Worm (Caenorhabditis elegans) whole organism, young adult: Measurements from ENCODE around the gene trxr-1.

Source experiments
- B0019.2 ChIP-seq: fragments of 200-800 bp; sonication (Bioruptor generic); conservative IDR thresholded peaks from 2 replicates; pipeline ENCODE4 v1.3.6; 2022; ENCODE audit warnings: missing genetic modification reagents, missing genetic modification characterization, missing compliant biosample characterization
- B0261.1 ChIP-seq: sonication (generic microtip); optimal IDR thresholded peaks from 2 replicates; lab custom pipeline; 2016; ENCODE audit warnings: mild to moderate bottlenecking, missing genetic modification characterization, moderate library complexity, missing compliant biosample characterization
- B0336.3 ChIP-seq: fragments of 200-800 bp; sonication (Bioruptor generic); IDR thresholded peaks from 2 replicates; pipeline ENCODE4 v1.3.6; 2022; ENCODE audit warnings: missing genetic modification characterization, missing compliant biosample characterization
- C06A6.2 ChIP-seq: fragments of 200-800 bp; sonication (Bioruptor generic); conservative IDR thresholded peaks from 2 replicates; pipeline ENCODE4 v1.3.6; 2022; ENCODE audit warnings: missing genetic modification characterization, missing compliant biosample characterization
- D2030.7 ChIP-seq: fragments of 200-800 bp; sonication (Bioruptor generic); IDR thresholded peaks from 2 replicates; pipeline ENCODE4 v1.3.6; 2022; ENCODE audit warnings: missing genetic modification reagents, missing genetic modification characterization, missing compliant biosample characterization
- F39B2.1 ChIP-seq: fragments of 200-800 bp; sonication (Bioruptor generic); IDR thresholded peaks from 2 replicates; pipeline ENCODE4 v1.3.6; 2022; ENCODE audit warnings: missing genetic modification reagents, missing genetic modification characterization, missing compliant biosample characterization
- F52B5.7 ChIP-seq: sonication (generic microtip); optimal IDR thresholded peaks from 2 replicates; lab custom pipeline; 2016; ENCODE audit warnings: mild to moderate bottlenecking, missing genetic modification characterization, missing compliant biosample characterization
- K11D2.4 ChIP-seq: fragments of 200-800 bp; sonication (Bioruptor generic); IDR thresholded peaks from 2 replicates; pipeline ENCODE4 v1.3.6; 2022; ENCODE audit warnings: missing genetic modification reagents, missing genetic modification characterization, missing compliant biosample characterization
- T26A5.8 ChIP-seq: sonication (generic microtip); optimal IDR thresholded peaks from 2 replicates; lab custom pipeline; 2016; ENCODE audit warnings: missing genetic modification characterization, missing compliant biosample characterization
- Y56A3A.18 ChIP-seq: fragments of 200-800 bp; sonication (Bioruptor generic); IDR thresholded peaks from 2 replicates; pipeline ENCODE4 v1.3.6; 2022; ENCODE audit warnings: missing genetic modification reagents, missing genetic modification characterization, missing compliant biosample characterization
- Y79H2A.3 ChIP-seq: fragments of 200-800 bp; sonication (Bioruptor generic); conservative IDR thresholded peaks from 2 replicates; pipeline ENCODE4 v1.3.6; 2022; ENCODE audit warnings: missing genetic modification reagents, missing genetic modification characterization, missing compliant biosample characterization
- ZK185.1 ChIP-seq: sonication (generic microtip); optimal IDR thresholded peaks from 2 replicates; lab custom pipeline; 2016; ENCODE audit warnings: mild to moderate bottlenecking, missing genetic modification characterization, missing compliant biosample characterization; ENCODE audit not compliant: poor library complexity, severe bottlenecking
- atf-7 ChIP-seq: sonication (generic microtip); optimal IDR thresholded peaks from 2 replicates; lab custom pipeline; 2017; ENCODE audit warnings: mild to moderate bottlenecking, missing genetic modification characterization, missing compliant biosample characterization
- athp-1 ChIP-seq: sonication (generic microtip); optimal IDR thresholded peaks from 2 replicates; lab custom pipeline; 2017; ENCODE audit warnings: mild to moderate bottlenecking, missing genetic modification characterization, missing compliant biosample characterization
- attf-5 ChIP-seq: fragments of 200-800 bp; sonication (Bioruptor generic); optimal IDR thresholded peaks from 2 replicates; lab custom pipeline; 2018; ENCODE audit warnings: mild to moderate bottlenecking, missing genetic modification characterization, missing compliant biosample characterization
- attf-6 ChIP-seq: fragments of 200-800 bp; sonication (Bioruptor generic); IDR thresholded peaks from 2 replicates; pipeline ENCODE4 v1.3.6; 2022; ENCODE audit warnings: missing genetic modification reagents, missing genetic modification characterization, missing compliant biosample characterization
- bed-2 ChIP-seq: fragments of 200-800 bp; sonication (Bioruptor generic); IDR thresholded peaks from 2 replicates; pipeline ENCODE4 v1.3.6; 2022; ENCODE audit warnings: missing genetic modification reagents, missing genetic modification characterization, missing compliant biosample characterization
- cebp-1 ChIP-seq, 2 experiments: fragments of 200-800 bp in 1 of 2; sonication (Bioruptor generic) in 1 of 2; sonication (generic microtip) in 1 of 2; IDR thresholded peaks in 1 of 2; optimal IDR thresholded peaks in 1 of 2; 2 replicates each; pipeline versions ENCODE4 v1.3.6 to Lab custom; 2017 to 2022; ENCODE audit warnings: missing compliant biosample characterization in 2 of 2, missing genetic modification characterization in 2 of 2, mild to moderate bottlenecking in 1 of 2, missing genetic modification reagents in 1 of 2, moderate library complexity in 1 of 2
- ceh-79 ChIP-seq: sonication (generic microtip); optimal IDR thresholded peaks from 2 replicates; lab custom pipeline; 2017; ENCODE audit warnings: mild to moderate bottlenecking, missing genetic modification characterization, missing compliant biosample characterization
- chd-7 ChIP-seq: sonication (generic microtip); optimal IDR thresholded peaks from 2 replicates; lab custom pipeline; 2016; ENCODE audit warnings: mild to moderate bottlenecking, missing genetic modification characterization, moderate library complexity, missing compliant biosample characterization
- die-1 ChIP-seq: sonication (generic microtip); optimal IDR thresholded peaks from 2 replicates; lab custom pipeline; 2016; ENCODE audit warnings: missing genotype, mild to moderate bottlenecking, missing genetic modification characterization, missing compliant biosample characterization
- egl-44 ChIP-seq: fragments of 200-800 bp; sonication (Bioruptor generic); IDR thresholded peaks from 2 replicates; pipeline ENCODE4 v1.3.6; 2022; ENCODE audit warnings: missing genetic modification reagents, missing genetic modification characterization, missing compliant biosample characterization
- fkh-3 ChIP-seq: sonication (generic microtip); optimal IDR thresholded peaks from 2 replicates; lab custom pipeline; 2016; ENCODE audit warnings: mild to moderate bottlenecking, missing genetic modification characterization, missing compliant biosample characterization
- gei-17 ChIP-seq: fragments of 200-800 bp; sonication (Bioruptor generic); optimal IDR thresholded peaks from 2 replicates; lab custom pipeline; 2018; ENCODE audit warnings: mild to moderate bottlenecking, missing genetic modification characterization, missing compliant biosample characterization
- him-1 ChIP-seq: sonication (generic microtip); optimal IDR thresholded peaks from 2 replicates; lab custom pipeline; 2016; ENCODE audit warnings: missing genotype, missing genetic modification reagents, missing genetic modification characterization, missing compliant biosample characterization
- hmg-20 ChIP-seq: fragments of 200-800 bp; sonication (Bioruptor generic); IDR thresholded peaks from 2 replicates; pipeline ENCODE4 v1.3.6; 2022; ENCODE audit warnings: missing genetic modification reagents, missing genetic modification characterization, missing compliant biosample characterization
- lag-1 ChIP-seq: fragments of 200-800 bp; sonication (Bioruptor generic); IDR thresholded peaks from 2 replicates; pipeline ENCODE4 v1.3.6; 2022; ENCODE audit warnings: missing genetic modification reagents, missing genetic modification characterization, missing compliant biosample characterization
- let-526 ChIP-seq: fragments of 200-800 bp; sonication (Bioruptor generic); IDR thresholded peaks from 2 replicates; pipeline ENCODE4 v1.3.6; 2022; ENCODE audit warnings: missing genetic modification reagents, missing genetic modification characterization, missing compliant biosample characterization
- let-607 ChIP-seq, 2 experiments: fragments of 200-800 bp in 1 of 2; sonication (Bioruptor generic) in 1 of 2; sonication (generic microtip) in 1 of 2; optimal IDR thresholded peaks; 2 replicates each; lab custom pipeline; 2016 to 2018; ENCODE audit warnings: mild to moderate bottlenecking in 2 of 2, missing compliant biosample characterization in 2 of 2, missing genetic modification characterization in 2 of 2, moderate library complexity in 2 of 2, missing genotype in 1 of 2
- lin-40 ChIP-seq: sonication (generic microtip); optimal IDR thresholded peaks from 2 replicates; lab custom pipeline; 2016; ENCODE audit warnings: missing genetic modification characterization, mild to moderate bottlenecking, missing compliant biosample characterization, missing genotype, missing genetic modification reagents
- lin-54 ChIP-seq: fragments of 200-800 bp; sonication (Bioruptor generic); optimal IDR thresholded peaks from 2 replicates; lab custom pipeline; 2018; ENCODE audit warnings: mild to moderate bottlenecking, missing genetic modification characterization, missing compliant biosample characterization
- lir-1 ChIP-seq: fragments of 200-800 bp; sonication (Bioruptor generic); conservative IDR thresholded peaks from 2 replicates; pipeline ENCODE4 v1.3.6; 2022; ENCODE audit warnings: missing genetic modification reagents, missing genetic modification characterization, missing compliant biosample characterization
- lsy-27 ChIP-seq: sonication (generic microtip); optimal IDR thresholded peaks from 2 replicates; lab custom pipeline; 2017; ENCODE audit warnings: missing genetic modification characterization, mild to moderate bottlenecking, missing compliant biosample characterization, antibody characterized with exemption, missing genotype, borderline replicate concordance; ENCODE audit not compliant: insufficient read depth
- madf-8 ChIP-seq: fragments of 200-800 bp; sonication (Bioruptor generic); conservative IDR thresholded peaks from 2 replicates; pipeline ENCODE4 v1.3.6; 2022; ENCODE audit warnings: missing genetic modification reagents, missing genetic modification characterization, missing compliant biosample characterization
- mes-4 ChIP-seq: sonication (generic microtip); optimal IDR thresholded peaks from 2 replicates; lab custom pipeline; 2016; ENCODE audit warnings: missing genotype, missing genetic modification characterization, missing compliant biosample characterization
- nfyb-1 ChIP-seq: fragments of 200-800 bp; sonication (Bioruptor generic); IDR thresholded peaks from 2 replicates; pipeline ENCODE4 v1.3.6; 2022; ENCODE audit warnings: missing genetic modification reagents, missing genetic modification characterization, missing compliant biosample characterization
- nhr-179 ChIP-seq: sonication (generic microtip); optimal IDR thresholded peaks from 2 replicates; lab custom pipeline; 2016; ENCODE audit warnings: mild to moderate bottlenecking, missing genetic modification characterization, missing compliant biosample characterization
- pha-4 ChIP-seq: fragments of 150-350 bp; sonication (generic microtip); optimal IDR thresholded peaks from 2 replicates; lab custom pipeline; 2014; ENCODE audit warnings: missing biosample characterization, missing genetic modification reagents, missing genetic modification characterization
- rec-8 ChIP-seq, 2 experiments: sonication (generic microtip); optimal IDR thresholded peaks; 2 replicates each; lab custom pipeline; 2016; ENCODE audit warnings: mild to moderate bottlenecking in 2 of 2, missing genetic modification characterization in 2 of 2, missing genetic modification reagents in 2 of 2, missing genotype in 2 of 2, missing biosample characterization in 1 of 2, missing compliant biosample characterization in 1 of 2, moderate library complexity in 1 of 2
- rpc-1 ChIP-seq, 2 experiments: fragments of 150-350 bp in 1 of 2; sonication (generic microtip) in 1 of 2; optimal IDR thresholded peaks; 2 replicates each; lab custom pipeline; 2014 to 2018; ENCODE audit warnings: missing biosample characterization in 1 of 2, missing genetic modification characterization in 1 of 2, missing genetic modification reagents in 1 of 2, missing genotype in 1 of 2
- sptf-2 ChIP-seq: fragments of 200-800 bp; sonication (Bioruptor generic); optimal IDR thresholded peaks from 2 replicates; lab custom pipeline; 2018; ENCODE audit warnings: mild to moderate bottlenecking, missing genetic modification characterization, missing compliant biosample characterization
- xnd-1 ChIP-seq: sonication (generic microtip); optimal IDR thresholded peaks from 2 replicates; lab custom pipeline; 2016; ENCODE audit warnings: missing genotype, missing genetic modification reagents, missing genetic modification characterization, missing compliant biosample characterization
- ztf-18 ChIP-seq: sonication (generic microtip); optimal IDR thresholded peaks from 2 replicates; lab custom pipeline; 2016; ENCODE audit warnings: missing genotype, mild to moderate bottlenecking, missing genetic modification characterization, missing compliant biosample characterization
- ztf-26 ChIP-seq: sonication (generic microtip); optimal IDR thresholded peaks from 2 replicates; lab custom pipeline; 2017; ENCODE audit warnings: missing genetic modification characterization, missing compliant biosample characterization
- ztf-28 ChIP-seq: fragments of 200-800 bp; sonication (Bioruptor generic); IDR thresholded peaks from 2 replicates; pipeline ENCODE4 v1.3.6; 2022; ENCODE audit warnings: missing genetic modification reagents, missing genetic modification characterization, missing compliant biosample characterization

The trxr-1 gene

ce11 chrIV:7048637-7049245, 37.0 kb downstream of the trxr-1 start (continued):
- TF ChIP-seq cebp-1 (GFP tag; IDR thresholded peaks at IDR 0.05; lab: Robert Waterston, UW) (no peak), cebp-1 (tag; optimal IDR thresholded peaks at IDR 0.05; lab: Kevin White, UChicago) (no peak), die-1 (tag; lab: Kevin White, UChicago) (no peak), lin-40 (peak; percentile 12), ztf-18 (tag; lab: Kevin White, UChicago) (no peak), rec-8 (tag; optimal IDR thresholded peaks at IDR 0.05; lab: Kevin White, UChicago) (no peak), attf-5 (GFP tag; lab: Kevin White, UChicago) (no peak), egl-44 (no peak), K11D2.4 (GFP tag; lab: Robert Waterston, UW) (no peak), rpc-1 (optimal IDR thresholded peaks at IDR 0.05; lab: Kevin White, UChicago) (no peak), rpc-1 (tag; optimal IDR thresholded peaks at IDR 0.05; lab: Kevin White, UChicago) (no peak), nhr-179 (tag; lab: Kevin White, UChicago) (no peak), let-607 (tag; optimal IDR thresholded peaks at IDR 0.05; lab: Kevin White, UChicago) (no peak), ZK185.1 (peak; percentile 17), xnd-1 (tag; lab: Kevin White, UChicago) (no peak), lir-1 (GFP tag; lab: Robert Waterston, UW) (no peak), pha-4 (tag; lab: Kevin White, UChicago) (peak; percentile 67), T26A5.8 (tag; lab: Kevin White, UChicago) (no peak), lag-1 (GFP tag; lab: Robert Waterston, UW) (no peak), fkh-3 (tag; lab: Kevin White, UChicago) (no peak), mes-4 (tag; lab: Kevin White, UChicago) (no peak)

ce11 chrIV:7049672-7050206, 38.0 kb downstream of the trxr-1 start, which contains the start of gene nhr-105:
Gene nhr-105, plus strand, starts transcription at chrIV:7050156.
- TF ChIP-seq lir-1 (GFP tag; lab: Robert Waterston, UW) (no peak), bed-2 (GFP tag; lab: Robert Waterston, UW) (no peak), atf-7 (peak; percentile 80), B0336.3 (GFP tag; lab: Robert Waterston, UW) (0 out of 2 replicates have a peak, but pooled peaks have one; percentile 24), F52B5.7 (no peak), nfyb-1 (GFP tag; lab: Robert Waterston, UW) (no peak), madf-8 (GFP tag; lab: Robert Waterston, UW) (no peak), ceh-79 (no peak), Y79H2A.3 (GFP tag; lab: Robert Waterston, UW) (no peak), B0019.2 (GFP tag; lab: Robert Waterston, UW) (no peak), F39B2.1 (no peak), sptf-2 (GFP tag; lab: Kevin White, UChicago) (no peak), athp-1 (no peak), attf-5 (GFP tag; lab: Kevin White, UChicago) (peak; percentile 56), ztf-28 (no peak), let-607 (tag; optimal IDR thresholded peaks at IDR 0.05; lab: Kevin White, UChicago) (no peak), Y56A3A.18 (GFP tag; lab: Robert Waterston, UW) (no peak), let-526 (no peak), pha-4 (tag; lab: Kevin White, UChicago) (no peak), attf-6 (GFP tag; lab: Robert Waterston, UW) (no peak), hmg-20 (GFP tag; lab: Robert Waterston, UW) (no peak), ZK185.1 (peak; percentile 10), him-1 (tag; lab: Kevin White, UChicago) (no peak), D2030.7 (GFP tag; lab: Robert Waterston, UW) (no peak), B0261.1 (tag; lab: Kevin White, UChicago) (no peak), C06A6.2 (GFP tag; lab: Robert Waterston, UW) (peak; percentile 62), rec-8 (tag; optimal IDR thresholded peaks at IDR 0.05; lab: Kevin White, UChicago) (no peak), lin-54 (GFP tag; lab: Kevin White, UChicago) (no peak), gei-17 (GFP tag; lab: Kevin White, UChicago) (no peak), ztf-26 (tag; lab: Kevin White, UChicago) (peak; percentile 21), lsy-27 (tag; lab: Kevin White, UChicago) (no peak), chd-7 (tag; lab: Kevin White, UChicago) (peak; percentile 37)
